Fruit fly (Drosophila melanogaster): ENCODE data around the gene mtg.

mtg gene

dm6 chr3R:8308515-8308959 is 58.2 kb downstream of the mtg start, which contains the start of gene tex (continued):
- TF ChIP-seq kni (GFP tag; optimal IDR thresholded peaks at IDR 0.05) = peak; percentile 68
- TF ChIP-seq CG12219 (GFP tag; optimal IDR thresholded peaks at IDR 0.05) = peak; percentile 31
- TF ChIP-seq CG7928 (GFP tag; optimal IDR thresholded peaks at IDR 0.05) = no peak
- peak; percentile 37; the same call in 2 of the 3 replicates for TF ChIP-seq CG17361 (GFP tag; IDR thresholded peaks at IDR 0.05)
- peak; percentile 56 for TF ChIP-seq CG15514 (GFP tag; optimal IDR thresholded peaks at IDR 0.05)
- TF ChIP-seq Side (GFP tag; optimal IDR thresholded peaks at IDR 0.05) = no peak
- TF ChIP-seq NK7.1 (GFP tag; optimal IDR thresholded peaks at IDR 0.05) = peak; percentile 25
- TF ChIP-seq CG7963 (GFP tag; IDR thresholded peaks at IDR 0.05; ENCODE audit: partially characterized antibody) = no peak
- peak in 1 of 2 experiments; percentile 14 for TF ChIP-seq chif (GFP tag; optimal IDR thresholded peaks at IDR 0.05)
- TF ChIP-seq phol (tag; optimal IDR thresholded peaks at IDR 0.05) = peak; percentile 22
- TF ChIP-seq fd96Cb (tag; optimal IDR thresholded peaks at IDR 0.05) = peak; percentile 3
- peak; percentile 55 for TF ChIP-seq CG2712 (tag; optimal IDR thresholded peaks at IDR 0.05)
- no peak for TF ChIP-seq CG18764 (GFP tag; optimal IDR thresholded peaks at IDR 0.05)
- TF ChIP-seq CG7987 (GFP tag; optimal IDR thresholded peaks at IDR 0.05) = peak; percentile 78
- TF ChIP-seq Myb (GFP tag; optimal IDR thresholded peaks at IDR 0.05) = peak; percentile 59
- no peak for TF ChIP-seq ro (GFP tag; IDR thresholded peaks at IDR 0.05)
- TF ChIP-seq CG10267 (tag; optimal IDR thresholded peaks at IDR 0.05) = peak; percentile 47
- peak; percentile 65; the same call in 2 of the 3 replicates for TF ChIP-seq ci (GFP tag; IDR thresholded peaks at IDR 0.05)
- TF ChIP-seq seq (GFP tag; IDR thresholded peaks at IDR 0.05) = no peak
- TF ChIP-seq CG15479 (GFP tag; optimal IDR thresholded peaks at IDR 0.05) = no peak
- no peak for TF ChIP-seq CG5180 (GFP tag; optimal IDR thresholded peaks at IDR 0.05)
- TF ChIP-seq CG12104 (GFP tag; optimal IDR thresholded peaks at IDR 0.05) = peak; percentile 3
- TF ChIP-seq sna (GFP tag; IDR thresholded peaks at IDR 0.05; ENCODE audit: partially characterized antibody) = 0 out of 2 replicates have a peak, but pooled peaks have one; percentile 44
- TF ChIP-seq CG4730 (GFP tag; IDR thresholded peaks at IDR 0.05) = no peak
- TF ChIP-seq sd (tag; optimal IDR thresholded peaks at IDR 0.05) = peak; percentile 22
- TF ChIP-seq CG34422 (GFP tag; IDR thresholded peaks at IDR 0.05) = peak; percentile 65; the same call in 1 of the 3 replicates
- peak; percentile 52 for TF ChIP-seq CG8290 (GFP tag; optimal IDR thresholded peaks at IDR 0.05)
- no peak for TF ChIP-seq CG8290 (tag; optimal IDR thresholded peaks at IDR 0.05)
- TF ChIP-seq Lhr (GFP tag; optimal IDR thresholded peaks at IDR 0.05) = peak; percentile 55
- TF ChIP-seq cwo (GFP tag; optimal IDR thresholded peaks at IDR 0.05) = no peak
- TF ChIP-seq Sry-δ (GFP tag; optimal IDR thresholded peaks at IDR 0.05) = peak; percentile 66
- peak; percentile 9 for TF ChIP-seq PHDP (tag; optimal IDR thresholded peaks at IDR 0.05)
- TF ChIP-seq HmgZ (tag; optimal IDR thresholded peaks at IDR 0.05) = peak; percentile 58
- TF ChIP-seq bcd (GFP tag; optimal IDR thresholded peaks at IDR 0.05) = peak; percentile 17
- peak; percentile 35 for TF ChIP-seq Mes4 (GFP tag; optimal IDR thresholded peaks at IDR 0.05)
- peak; percentile 12 for TF ChIP-seq MESR4 (GFP tag; optimal IDR thresholded peaks at IDR 0.05)
- peak; percentile 43 for TF ChIP-seq oc (tag; optimal IDR thresholded peaks at IDR 0.05)
- TF ChIP-seq CG7271 (tag; optimal IDR thresholded peaks at IDR 0.05) = peak; percentile 44
- peak; percentile 88 for TF ChIP-seq Awh (GFP tag; IDR thresholded peaks at IDR 0.05)
- peak; percentile 41 for TF ChIP-seq Spps (tag; optimal IDR thresholded peaks at IDR 0.05)
- TF ChIP-seq CG16779 (GFP tag; IDR thresholded peaks at IDR 0.05) = no peak
- TF ChIP-seq CG14014 (GFP tag; IDR thresholded peaks at IDR 0.05) = no peak
- peak; percentile 64 for TF ChIP-seq CG17186 (GFP tag; optimal IDR thresholded peaks at IDR 0.05)
- no peak for TF ChIP-seq sc (optimal IDR thresholded peaks at IDR 0.05)
- TF ChIP-seq sc (GFP tag; optimal IDR thresholded peaks at IDR 0.05) = peak; percentile 15
- TF ChIP-seq HLH54F (GFP tag; optimal IDR thresholded peaks at IDR 0.05) = no peak
- TF ChIP-seq CG1529 (GFP tag; optimal IDR thresholded peaks at IDR 0.05) = peak; percentile 55
- TF ChIP-seq D19A (tag; optimal IDR thresholded peaks at IDR 0.05) = peak; percentile 30
- no peak for TF ChIP-seq jigr1 (GFP tag; IDR thresholded peaks at IDR 0.05)
- TF ChIP-seq Mrtf (GFP tag; IDR thresholded peaks at IDR 0.05) = no peak
- TF ChIP-seq trh (GFP tag; optimal IDR thresholded peaks at IDR 0.05) = no peak

Data from whole organism, embryonic.